Worm (Caenorhabditis elegans): ENCODE results near the gene B0432.14.

Gene B0432.14

ce11 chrII:240043-240442 is 24.1 kb upstream of the B0432.14 start:
- TF ChIP-seq blmp-1 (tag; optimal IDR thresholded peaks at IDR 0.05), result no peak
- TF ChIP-seq nhr-237 (tag; optimal IDR thresholded peaks at IDR 0.05), result no peak
- no peak for TF ChIP-seq ces-1 (GFP tag; optimal IDR thresholded peaks at IDR 0.05)
- TF ChIP-seq ztf-11 (tag; optimal IDR thresholded peaks at IDR 0.05), result no peak

- no peak for TF ChIP-seq unc-39 (tag; optimal IDR thresholded peaks at IDR 0.05)
- TF ChIP-seq ceh-39 (tag; optimal IDR thresholded peaks at IDR 0.05), result no peak
- TF ChIP-seq ztf-11 (tag; optimal IDR thresholded peaks at IDR 0.05), result no peak
- TF ChIP-seq nhr-28 (tag; optimal IDR thresholded peaks at IDR 0.05), result no peak
Measured at ce11 chrII:247736-248135, 16.4 kb upstream of the B0432.14 start.

ce11 chrII:255124-255523 is 9.0 kb upstream of the B0432.14 start:
- peak; percentile 72 for TF ChIP-seq nhr-76 (tag; optimal IDR thresholded peaks at IDR 0.05)
- peak; percentile 62 for TF ChIP-seq unc-39 (tag; optimal IDR thresholded peaks at IDR 0.05)
- peak; percentile 43 for TF ChIP-seq bed-3 (GFP tag; optimal IDR thresholded peaks at IDR 0.05)
- peak; percentile 87 for TF ChIP-seq drap-1 (GFP tag; optimal IDR thresholded peaks at IDR 0.05)
- peak; percentile 39 for TF ChIP-seq flh-1 (GFP tag; optimal IDR thresholded peaks at IDR 0.05)
- TF ChIP-seq lin-13 (tag; optimal IDR thresholded peaks at IDR 0.05), result peak; percentile 90
- peak; percentile 87 for TF ChIP-seq hlh-1 (tag; optimal IDR thresholded peaks at IDR 0.05)
- TF ChIP-seq ceh-83 (GFP tag; optimal IDR thresholded peaks at IDR 0.05), result peak; percentile 48
- peak; percentile 90 for TF ChIP-seq nhr-237 (tag; optimal IDR thresholded peaks at IDR 0.05)
- peak; percentile 88 for TF ChIP-seq mls-2 (tag; optimal IDR thresholded peaks at IDR 0.05)
- TF ChIP-seq pha-4 (tag; optimal IDR thresholded peaks at IDR 0.05), result peak; percentile 84
- no peak for TF ChIP-seq elt-3 (tag; optimal IDR thresholded peaks at IDR 0.05)
- TF ChIP-seq lin-32 (GFP tag; optimal IDR thresholded peaks at IDR 0.05), result peak; percentile 65
- peak; percentile 44 for TF ChIP-seq nhr-28 (tag; optimal IDR thresholded peaks at IDR 0.05)
- TF ChIP-seq elt-1 (tag; optimal IDR thresholded peaks at IDR 0.05; ENCODE audit: borderline replicate concordance, insufficient read depth), result no peak
- TF ChIP-seq ham-2 (GFP tag; optimal IDR thresholded peaks at IDR 0.05), result peak; percentile 74
- no peak for TF ChIP-seq zip-8 (tag; optimal IDR thresholded peaks at IDR 0.05)
- peak; percentile 62 for TF ChIP-seq blmp-1 (tag; optimal IDR thresholded peaks at IDR 0.05)
- TF ChIP-seq tbx-8 (GFP tag; optimal IDR thresholded peaks at IDR 0.05), result peak; percentile 68
- peak; percentile 50 for TF ChIP-seq unc-62 (GFP tag; optimal IDR thresholded peaks at IDR 0.05)
- peak; percentile 74 for TF ChIP-seq nhr-12 (tag; optimal IDR thresholded peaks at IDR 0.05)
- TF ChIP-seq ztf-11 (tag; optimal IDR thresholded peaks at IDR 0.05), result peak; percentile 80
- peak; percentile 83 for TF ChIP-seq M03D4.4 (tag; optimal IDR thresholded peaks at IDR 0.05)
- TF ChIP-seq ces-1 (GFP tag; optimal IDR thresholded peaks at IDR 0.05), result peak; percentile 98
- TF ChIP-seq mep-1 (tag; optimal IDR thresholded peaks at IDR 0.05), result peak; percentile 97
- TF ChIP-seq cnd-1 (tag; optimal IDR thresholded peaks at IDR 0.05), result peak; percentile 87
- peak; percentile 46 for TF ChIP-seq mab-5 (tag; optimal IDR thresholded peaks at IDR 0.05)
- TF ChIP-seq snpc-4 (tag; optimal IDR thresholded peaks at IDR 0.05), result no peak
- TF ChIP-seq lsy-2 (tag; optimal IDR thresholded peaks at IDR 0.05), result peak; percentile 83
- peak; percentile 17 for TF ChIP-seq sem-2 (GFP tag; optimal IDR thresholded peaks at IDR 0.05)
- peak; percentile 85 for TF ChIP-seq ceh-39 (tag; optimal IDR thresholded peaks at IDR 0.05)
- TF ChIP-seq unc-120 (tag; optimal IDR thresholded peaks at IDR 0.05; ENCODE audit: poor library complexity, severe bottlenecking), result peak; percentile 76
- peak; percentile 79 for TF ChIP-seq ceh-43 (GFP tag; optimal IDR thresholded peaks at IDR 0.05)
- peak; percentile 93 for TF ChIP-seq sptf-1 (tag; optimal IDR thresholded peaks at IDR 0.05)
- peak; percentile 57 for TF ChIP-seq nhr-2 (tag; optimal IDR thresholded peaks at IDR 0.05)

- TF ChIP-seq ceh-39 (tag; optimal IDR thresholded peaks at IDR 0.05), result no peak
- no peak for TF ChIP-seq nhr-28 (tag; optimal IDR thresholded peaks at IDR 0.05)
- TF ChIP-seq elt-1 (tag; optimal IDR thresholded peaks at IDR 0.05; ENCODE audit: borderline replicate concordance, insufficient read depth), result no peak
- no peak for TF ChIP-seq lin-13 (tag; optimal IDR thresholded peaks at IDR 0.05)
- TF ChIP-seq lsy-2 (tag; optimal IDR thresholded peaks at IDR 0.05), result no peak
- TF ChIP-seq mls-2 (tag; optimal IDR thresholded peaks at IDR 0.05), result no peak
- no peak for TF ChIP-seq nhr-12 (tag; optimal IDR thresholded peaks at IDR 0.05)
- no peak for TF ChIP-seq drap-1 (GFP tag; optimal IDR thresholded peaks at IDR 0.05)
- no peak for TF ChIP-seq ztf-11 (tag; optimal IDR thresholded peaks at IDR 0.05)
Measured at ce11 chrII:257519-257918, 6.6 kb upstream of the B0432.14 start, which contains the start of gene cat-2. Gene cat-2, plus strand, starts transcription at chrII:257819.

All from whole organism, mixed stage, embryonic.